Worm (Caenorhabditis elegans) whole organism, young adult: ENCODE measurements around the gene Y4C6A.3.

Experiments
- B0035.1 ChIP-seq: sonication (generic microtip); optimal IDR thresholded peaks from 2 replicates; lab custom pipeline; 2016; ENCODE audit warnings: missing genetic modification characterization, mild to moderate bottlenecking, missing compliant biosample characterization, missing genotype, missing genetic modification reagents
- Y79H2A.3 ChIP-seq: fragments of 200-800 bp; sonication (Bioruptor generic); conservative IDR thresholded peaks from 2 replicates; pipeline ENCODE4 v1.3.6; 2022; ENCODE audit warnings: missing genetic modification reagents, missing genetic modification characterization, missing compliant biosample characterization
- akir-1 ChIP-seq: fragments of 200-800 bp; sonication (Bioruptor generic); optimal IDR thresholded peaks from 2 replicates; lab custom pipeline; 2018; ENCODE audit warnings: mild to moderate bottlenecking, missing genetic modification characterization, moderate library complexity, missing compliant biosample characterization
- mel-28 ChIP-seq: sonication (generic microtip); optimal IDR thresholded peaks from 2 replicates; lab custom pipeline; 2016; ENCODE audit warnings: borderline replicate concordance, mild to moderate bottlenecking, missing genetic modification characterization, missing compliant biosample characterization
- snpc-1.3 ChIP-seq: sonication (generic microtip); optimal IDR thresholded peaks from 2 replicates; lab custom pipeline; 2017; ENCODE audit warnings: missing genetic modification characterization, mild to moderate bottlenecking, missing compliant biosample characterization, antibody characterized with exemption, moderate library complexity, missing genotype, missing genetic modification reagents; ENCODE audit not compliant: insufficient read depth

DNA sequence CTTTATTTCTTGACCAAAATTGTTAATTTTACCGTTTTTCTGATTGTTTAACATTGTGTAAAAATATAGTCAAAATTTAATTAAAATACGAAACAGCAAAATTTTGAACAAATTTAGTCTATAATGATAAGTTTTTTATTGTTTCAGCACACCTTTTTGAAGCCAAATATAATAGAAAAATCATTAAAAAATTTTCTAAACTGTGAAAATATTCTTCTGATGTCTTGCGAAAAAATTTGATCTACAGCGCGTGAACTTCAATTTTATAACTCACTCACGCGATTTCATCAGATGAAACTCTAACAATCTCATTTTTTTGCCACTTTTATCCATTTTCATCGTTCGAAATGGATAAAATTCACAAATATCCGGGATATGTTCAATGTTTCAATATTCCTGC is 23.4 kb upstream of the Y4C6A.3 start, which contains the start of gene T11F8.1:
- TF ChIP-seq B0035.1 (tag; lab: Kevin White, UChicago) = no peak
- TF ChIP-seq akir-1 (GFP tag; lab: Kevin White, UChicago) = no peak
- TF ChIP-seq snpc-1.3 (tag; lab: Kevin White, UChicago) = no peak
- TF ChIP-seq Y79H2A.3 (GFP tag; lab: Robert Waterston, UW) = no peak
- no peak for TF ChIP-seq mel-28 (tag; lab: Kevin White, UChicago)
